Fruit fly (Drosophila melanogaster) whole organism, embryonic: ENCODE data around the gene CG15914.

Experiments
- Ada2b ChIP-seq: fragments of 200-800 bp; sonication (Bioruptor generic); IDR thresholded peaks from 2 replicates; pipeline ENCODE4 v1.3.6; 2022; ENCODE audit warnings: missing biosample characterization, missing genetic modification characterization
- BEAF-32 ChIP-seq: fragments of 200-800 bp; sonication (Bioruptor generic); optimal IDR thresholded peaks from 3 replicates; lab custom pipeline; 2017; ENCODE audit warnings: missing biosample characterization, missing genetic modification characterization, mild to moderate bottlenecking, moderate library complexity, missing genetic modification reagents
- Bdp1 ChIP-seq: fragments of 200-800 bp; sonication (Bioruptor generic); optimal IDR thresholded peaks from 3 replicates; lab custom pipeline; 2016; ENCODE audit warnings: missing biosample characterization, missing genetic modification characterization
- Bgb ChIP-seq: fragments of 200-800 bp; sonication (Bioruptor generic); IDR thresholded peaks from 2 replicates; pipeline ENCODE4 v1.3.6; 2022; ENCODE audit warnings: missing biosample characterization, missing genetic modification characterization; ENCODE audit not compliant: partially characterized antibody
- CG1024 ChIP-seq: fragments of 200-800 bp; sonication (Bioruptor generic); IDR thresholded peaks from 2 replicates; pipeline ENCODE4 v1.3.6; 2022; ENCODE audit warnings: missing biosample characterization, missing genetic modification characterization
- CG10267 ChIP-seq: fragments of 200-800 bp; sonication (Bioruptor generic); optimal IDR thresholded peaks from 2 replicates; lab custom pipeline; 2018; ENCODE audit warnings: missing biosample characterization, mild to moderate bottlenecking, missing genetic modification characterization, moderate library complexity
- CG10543 ChIP-seq: fragments of 200-800 bp; sonication (Bioruptor generic); optimal IDR thresholded peaks from 3 replicates; lab custom pipeline; 2017; ENCODE audit warnings: missing biosample characterization, mild to moderate bottlenecking, missing genetic modification characterization, moderate library complexity
- CG12299 ChIP-seq: fragments of 200-800 bp; sonication (Bioruptor generic); optimal IDR thresholded peaks from 2 replicates; lab custom pipeline; 2018; ENCODE audit warnings: missing biosample characterization, mild to moderate bottlenecking, missing genetic modification characterization
- CG12769 ChIP-seq: fragments of 200-800 bp; sonication (Bioruptor generic); optimal IDR thresholded peaks from 2 replicates; lab custom pipeline; 2019; ENCODE audit warnings: missing biosample characterization, mild to moderate bottlenecking, missing genetic modification characterization, moderate library complexity
- CG1603 ChIP-seq: fragments of 200-800 bp; sonication (Bioruptor generic); optimal IDR thresholded peaks from 2 replicates; lab custom pipeline; 2019; ENCODE audit warnings: missing biosample characterization, mild to moderate bottlenecking, missing genetic modification characterization, moderate library complexity
- CG16779 ChIP-seq: fragments of 200-800 bp; sonication (Bioruptor generic); IDR thresholded peaks from 2 replicates; pipeline ENCODE4 v1.3.6; 2022; ENCODE audit warnings: missing biosample characterization, missing genetic modification characterization
- CG17328 ChIP-seq: fragments of 200-800 bp; sonication (Bioruptor generic); IDR thresholded peaks from 2 replicates; pipeline ENCODE4 v1.3.6; 2022; ENCODE audit warnings: missing biosample characterization, missing genetic modification characterization
- CG17802 ChIP-seq: fragments of 200-800 bp; sonication (Bioruptor generic); optimal IDR thresholded peaks from 2 replicates; lab custom pipeline; 2018; ENCODE audit warnings: missing biosample characterization, mild to moderate bottlenecking, missing genetic modification characterization, moderate library complexity
- CG2116 ChIP-seq: fragments of 200-800 bp; sonication (Bioruptor generic); optimal IDR thresholded peaks from 3 replicates; lab custom pipeline; 2018; ENCODE audit warnings: missing biosample characterization, mild to moderate bottlenecking, missing genetic modification characterization
- CG4617 ChIP-seq: fragments of 200-800 bp; sonication (Bioruptor generic); optimal IDR thresholded peaks from 3 replicates; lab custom pipeline; 2016; ENCODE audit warnings: missing biosample characterization, missing genetic modification characterization, borderline replicate concordance
- CG6765 ChIP-seq: fragments of 200-800 bp; sonication (Bioruptor generic); optimal IDR thresholded peaks from 3 replicates; lab custom pipeline; 2017; ENCODE audit warnings: missing biosample characterization, mild to moderate bottlenecking, missing genetic modification characterization
- CG7963 ChIP-seq: fragments of 200-800 bp; sonication (Bioruptor generic); IDR thresholded peaks from 3 replicates; pipeline ENCODE4 v1.3.6; 2022; ENCODE audit warnings: missing biosample characterization, missing genetic modification characterization; ENCODE audit not compliant: partially characterized antibody
- CG9797 ChIP-seq: fragments of 200-800 bp; sonication (Bioruptor generic); optimal IDR thresholded peaks from 3 replicates; lab custom pipeline; 2018; ENCODE audit warnings: missing biosample characterization, mild to moderate bottlenecking, missing genetic modification characterization
- CoRest ChIP-seq: fragments of 200-800 bp; sonication (Bioruptor generic); optimal IDR thresholded peaks from 3 replicates; lab custom pipeline; 2018; ENCODE audit warnings: missing biosample characterization, mild to moderate bottlenecking, missing genetic modification characterization, moderate library complexity
- D19A ChIP-seq: fragments of 200-800 bp; optimal IDR thresholded peaks from 3 replicates; lab custom pipeline; 2019; ENCODE audit warnings: missing biosample characterization, mild to moderate bottlenecking, missing genetic modification characterization, moderate library complexity
- Doc3 ChIP-seq: fragments of 200-800 bp; sonication (Bioruptor generic); IDR thresholded peaks from 3 replicates; pipeline ENCODE4 v1.3.6; 2022; ENCODE audit warnings: missing biosample characterization, missing genetic modification characterization; ENCODE audit not compliant: partially characterized antibody
- Elba2 ChIP-seq: fragments of 200-800 bp; sonication (Bioruptor generic); optimal IDR thresholded peaks from 3 replicates; lab custom pipeline; 2016; ENCODE audit warnings: missing biosample characterization, missing genetic modification characterization
- Ets65A ChIP-seq: fragments of 200-800 bp; sonication (Bioruptor generic); peaks from one replicate; lab custom pipeline; 2016; ENCODE audit warnings: missing biosample characterization, missing genetic modification characterization
- Ets97D ChIP-seq: fragments of 200-800 bp; sonication (Bioruptor generic); optimal IDR thresholded peaks from 3 replicates; lab custom pipeline; 2016; ENCODE audit warnings: missing biosample characterization, missing genetic modification characterization
- Fer3 ChIP-seq: fragments of 200-800 bp; sonication (Bioruptor generic); optimal IDR thresholded peaks from 2 replicates; lab custom pipeline; 2018; ENCODE audit warnings: missing biosample characterization, mild to moderate bottlenecking, missing genetic modification characterization, moderate library complexity
- HLH4C ChIP-seq: fragments of 200-800 bp; sonication (Bioruptor generic); IDR thresholded peaks from 3 replicates; pipeline ENCODE4 v1.3.6; 2022; ENCODE audit warnings: missing biosample characterization, missing genetic modification characterization; ENCODE audit not compliant: partially characterized antibody
- HmgZ ChIP-seq: fragments of 200-800 bp; sonication (Bioruptor generic); optimal IDR thresholded peaks from 2 replicates; lab custom pipeline; 2018; ENCODE audit warnings: missing biosample characterization, mild to moderate bottlenecking, missing genetic modification characterization
- Med ChIP-seq: fragments of 200-800 bp; sonication (Bioruptor generic); peaks from one replicate; lab custom pipeline; 2016; ENCODE audit warnings: missing biosample characterization, missing genetic modification characterization, mild to moderate bottlenecking, inconsistent platforms, moderate library complexity
- Poxn ChIP-seq: fragments of 200-800 bp; sonication (Bioruptor generic); IDR thresholded peaks from 2 replicates; pipeline ENCODE4 v1.3.6; 2022; ENCODE audit warnings: missing biosample characterization, missing genetic modification characterization
- YL-1 ChIP-seq: fragments of 200-800 bp; sonication (Bioruptor generic); optimal IDR thresholded peaks from 3 replicates; lab custom pipeline; 2017; ENCODE audit warnings: missing biosample characterization, mild to moderate bottlenecking, missing genetic modification characterization
- caup ChIP-seq: fragments of 200-800 bp; sonication (Bioruptor generic); optimal IDR thresholded peaks from 3 replicates; lab custom pipeline; 2017; ENCODE audit warnings: missing biosample characterization, mild to moderate bottlenecking, missing genetic modification characterization, moderate library complexity; ENCODE audit not compliant: severe bottlenecking
- dmrt11E ChIP-seq: fragments of 200-800 bp; sonication (Bioruptor generic); optimal IDR thresholded peaks from 3 replicates; lab custom pipeline; 2018; ENCODE audit warnings: missing biosample characterization, mild to moderate bottlenecking, missing genetic modification characterization, moderate library complexity
- hbn ChIP-seq: fragments of 200-800 bp; sonication (Bioruptor generic); IDR thresholded peaks from 2 replicates; pipeline ENCODE4 v1.3.6; 2022; ENCODE audit warnings: missing biosample characterization, missing genetic modification characterization; ENCODE audit not compliant: partially characterized antibody
- hkb ChIP-seq, 2 experiments: fragments of 200-800 bp in 1 of 2; fragments of >200 bp in 1 of 2; sonication (Bioruptor generic) in 1 of 2; IDR thresholded peaks in 1 of 2; optimal IDR thresholded peaks in 1 of 2; 2 replicates each; pipeline versions ENCODE4 v1.3.6 to Lab custom; 2017 to 2022; ENCODE audit warnings: missing biosample characterization in 1 of 2, missing genetic modification characterization in 1 of 2
- inv ChIP-seq: fragments of 200-800 bp; sonication (Bioruptor generic); IDR thresholded peaks from 2 replicates; pipeline ENCODE4 v1.3.6; 2022; ENCODE audit warnings: missing biosample characterization, missing genetic modification characterization; ENCODE audit not compliant: partially characterized antibody
- lov ChIP-seq, 2 experiments: fragments of 200-800 bp in 1 of 2; fragments of >200 bp in 1 of 2; sonication (Bioruptor generic) in 1 of 2; IDR thresholded peaks in 1 of 2; optimal IDR thresholded peaks in 1 of 2; 2 replicates in 1 of 2; 3 replicates in 1 of 2; pipeline versions ENCODE4 v1.3.6 to Lab custom; 2017 to 2022; ENCODE audit warnings: missing biosample characterization in 1 of 2, missing genetic modification characterization in 1 of 2
- mld ChIP-seq: fragments of 200-800 bp; sonication (Bioruptor generic); IDR thresholded peaks from 3 replicates; pipeline ENCODE4 v1.3.6; 2022; ENCODE audit warnings: missing biosample characterization, missing genetic modification characterization; ENCODE audit not compliant: partially characterized antibody
- nmo ChIP-seq: fragments of 200-800 bp; sonication (Bioruptor generic); optimal IDR thresholded peaks from 2 replicates; lab custom pipeline; 2018; ENCODE audit warnings: missing biosample characterization, mild to moderate bottlenecking, missing genetic modification characterization, moderate library complexity
- nom ChIP-seq: fragments of 200-800 bp; sonication (Bioruptor generic); optimal IDR thresholded peaks from 2 replicates; lab custom pipeline; 2017; ENCODE audit warnings: missing biosample characterization, missing genetic modification characterization, mild to moderate bottlenecking, moderate library complexity, missing genetic modification reagents
- prd ChIP-seq, 3 experiments: fragments of >200 bp in 2 of 3; fragments of 200-800 bp in 1 of 3; sonication (Bioruptor generic) in 1 of 3; optimal IDR thresholded peaks in 2 of 3; IDR thresholded peaks in 1 of 3; 2 replicates in 2 of 3; 3 replicates in 1 of 3; pipeline versions ENCODE4 v1.3.6 to Lab custom; 2017 to 2022; ENCODE audit warnings: missing biosample characterization in 1 of 3, missing genetic modification characterization in 1 of 3
- row ChIP-seq: fragments of 200-800 bp; sonication (Bioruptor generic); IDR thresholded peaks from 3 replicates; pipeline ENCODE4 v1.3.6; 2022; ENCODE audit warnings: missing biosample characterization, missing genetic modification characterization
- sd ChIP-seq: fragments of 200-800 bp; sonication (Bioruptor generic); optimal IDR thresholded peaks from 3 replicates; lab custom pipeline; 2018; ENCODE audit warnings: missing biosample characterization, mild to moderate bottlenecking, missing genetic modification characterization, moderate library complexity
- slou ChIP-seq: fragments of 200-800 bp; sonication (Bioruptor generic); optimal IDR thresholded peaks from 3 replicates; lab custom pipeline; 2016; ENCODE audit warnings: missing biosample characterization, missing genetic modification characterization
- sr ChIP-seq: fragments of 200-800 bp; sonication (Bioruptor generic); IDR thresholded peaks from 3 replicates; pipeline ENCODE4 v1.3.6; 2022; ENCODE audit warnings: missing biosample characterization, missing genetic modification characterization
- toy ChIP-seq: fragments of 200-800 bp; sonication (Bioruptor generic); IDR thresholded peaks from 2 replicates; pipeline ENCODE4 v1.3.6; 2022; ENCODE audit warnings: missing biosample characterization, missing genetic modification characterization
- unc-4 ChIP-seq: fragments of 200-800 bp; sonication (Bioruptor generic); IDR thresholded peaks from 2 replicates; pipeline ENCODE4 v1.3.6; 2022; ENCODE audit warnings: missing biosample characterization, missing genetic modification characterization; ENCODE audit not compliant: partially characterized antibody

CG15914 gene

dm6 chrX:15857601-15858284 lies 4.5 kb downstream of the CG15914 start, which contains the start of the genes CG46440 and Myb:
TSS of gene CG46440 (minus strand) at chrX:15857823.
TSS of gene Myb (minus strand) at chrX:15857823.
- no peak for TF ChIP-seq Bdp1
- TF ChIP-seq Ets65A (GFP tag; lab: Kevin White, UChicago), result peak; percentile 89
- no peak for TF ChIP-seq CG1024 (GFP tag; lab: Robert Waterston, UW)
- TF ChIP-seq CG6765, result no peak
- peak; percentile 63 for TF ChIP-seq Med (GFP tag; lab: Kevin White, UChicago)
- no peak for TF ChIP-seq Fer3
- TF ChIP-seq Elba2 (GFP tag; lab: Kevin White, UChicago), result peak; percentile 29
- TF ChIP-seq hkb (optimal IDR thresholded peaks at IDR 0.05; lab: Kevin White, UChicago), result no peak
- 0 out of 2 replicates have a peak, but pooled peaks have one; percentile 19 for TF ChIP-seq hkb (GFP tag; IDR thresholded peaks at IDR 0.05; lab: Robert Waterston, UW)
- peak; percentile 7 for TF ChIP-seq CG12299 (tag; lab: Kevin White, UChicago)
- TF ChIP-seq Bgb (GFP tag; lab: Robert Waterston, UW), result peak; percentile 86
- no peak for TF ChIP-seq sr
- peak; percentile 56 for TF ChIP-seq hbn
- TF ChIP-seq slou (GFP tag; lab: Kevin White, UChicago), result no peak
- TF ChIP-seq CG16779 (GFP tag; lab: Robert Waterston, UW), result no peak
- peak; percentile 54 for TF ChIP-seq D19A
- peak; percentile 59; the same call in 1 of the 3 replicates for TF ChIP-seq Doc3 (GFP tag; lab: Robert Waterston, UW)
- TF ChIP-seq CG10267 (tag; lab: Kevin White, UChicago), result peak; percentile 10
- peak; percentile 67 for TF ChIP-seq row (GFP tag; lab: Robert Waterston, UW)
- peak; percentile 96 for TF ChIP-seq CG2116 (GFP tag; lab: Kevin White, UChicago)
- peak; percentile 85 for TF ChIP-seq inv (GFP tag; lab: Robert Waterston, UW)
- TF ChIP-seq YL-1 (GFP tag; lab: Kevin White, UChicago), result peak; percentile 43
- peak; percentile 14 for TF ChIP-seq nmo (GFP tag; lab: Kevin White, UChicago)
- TF ChIP-seq CoRest, result peak; percentile 5
- peak; percentile 45 for TF ChIP-seq CG4617 (GFP tag; lab: Kevin White, UChicago)
- TF ChIP-seq sd (tag; lab: Kevin White, UChicago), result peak; percentile 53
- no peak for TF ChIP-seq CG10543 (GFP tag; lab: Kevin White, UChicago)
- TF ChIP-seq Ets97D (GFP tag; lab: Kevin White, UChicago), result peak; percentile 16
- TF ChIP-seq toy, result no peak
- TF ChIP-seq HLH4C (GFP tag; lab: Robert Waterston, UW), result peak; percentile 84
- peak; percentile 59 for TF ChIP-seq CG9797 (GFP tag; lab: Kevin White, UChicago)
- TF ChIP-seq dmrt11E (tag; lab: Kevin White, UChicago), result no peak
- no peak for TF ChIP-seq CG17328 (GFP tag; lab: Robert Waterston, UW)
- TF ChIP-seq CG1603, result peak; percentile 67
- TF ChIP-seq caup, result no peak
- TF ChIP-seq prd (optimal IDR thresholded peaks at IDR 0.05; lab: Kevin White, UChicago), result no peak
- peak; percentile 16; the same call in 1 of the 3 replicates for TF ChIP-seq prd (GFP tag; IDR thresholded peaks at IDR 0.05; lab: Robert Waterston, UW)
- peak; percentile 83 for TF ChIP-seq BEAF-32 (GFP tag; lab: Kevin White, UChicago)
- peak; percentile 65 for TF ChIP-seq CG17802
- peak; percentile 14 for TF ChIP-seq HmgZ (tag; lab: Kevin White, UChicago)
- TF ChIP-seq lov (optimal IDR thresholded peaks at IDR 0.05; lab: Kevin White, UChicago), result no peak
- TF ChIP-seq lov (GFP tag; IDR thresholded peaks at IDR 0.05; lab: Robert Waterston, UW), result no peak
- peak; percentile 86 for TF ChIP-seq CG7963 (GFP tag; lab: Robert Waterston, UW)
- peak; percentile 75 for TF ChIP-seq mld (GFP tag; lab: Robert Waterston, UW)
- no peak for TF ChIP-seq CG12769 (tag; lab: Kevin White, UChicago)
- peak; percentile 75 for TF ChIP-seq unc-4 (GFP tag; lab: Robert Waterston, UW)
- TF ChIP-seq Poxn (GFP tag; lab: Robert Waterston, UW), result no peak
- TF ChIP-seq nom (GFP tag; lab: Kevin White, UChicago), result peak; percentile 37
- no peak for TF ChIP-seq Ada2b
